Fruit fly (Drosophila melanogaster) whole organism, embryonic: ENCODE results near the gene Muted.

ENCODE experiments used
- CG11093 ChIP-seq: fragments of 200-800 bp; sonication (Bioruptor generic); IDR thresholded peaks from 3 replicates; pipeline ENCODE4 v1.3.6; 2022; ENCODE audit warnings: missing biosample characterization, missing genetic modification characterization
- CG13894 ChIP-seq: fragments of 200-800 bp; sonication (Bioruptor generic); optimal IDR thresholded peaks from 3 replicates; lab custom pipeline; 2018; ENCODE audit warnings: missing biosample characterization, mild to moderate bottlenecking, missing genetic modification characterization, moderate library complexity
- Sry-β ChIP-seq: fragments of 200-800 bp; sonication (Bioruptor generic); optimal IDR thresholded peaks from 2 replicates; lab custom pipeline; 2018; ENCODE audit warnings: missing biosample characterization, mild to moderate bottlenecking, missing genetic modification characterization, moderate library complexity
- nerfin-1 ChIP-seq: fragments of 200-800 bp; sonication (Bioruptor generic); optimal IDR thresholded peaks from 3 replicates; lab custom pipeline; 2019; ENCODE audit warnings: missing biosample characterization, mild to moderate bottlenecking, missing genetic modification characterization, moderate library complexity

DNA sequence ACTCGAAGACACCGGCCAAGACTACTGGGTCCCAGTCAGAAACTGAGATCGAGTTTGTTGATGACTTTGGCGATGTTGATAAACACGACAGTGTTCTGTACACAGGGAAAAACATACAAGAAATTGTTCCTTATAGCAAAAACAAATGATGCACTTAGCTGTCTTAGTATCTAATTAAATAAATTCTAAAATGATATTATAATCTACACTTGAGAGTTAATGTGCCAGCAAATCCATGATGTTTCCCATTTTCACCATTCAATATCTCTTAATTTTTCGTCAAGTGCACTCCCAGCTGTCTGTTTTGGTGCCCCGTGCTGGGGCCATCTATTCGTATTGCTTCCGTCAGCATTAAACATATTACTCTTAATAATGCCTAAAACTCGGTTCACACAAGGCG is 37.8 kb downstream of the Muted start:
- TF ChIP-seq CG13894 (tag; lab: Kevin White, UChicago) (no peak), CG11093 (GFP tag; lab: Robert Waterston, UW) (no peak), nerfin-1 (tag; lab: Kevin White, UChicago) (no peak), Sry-β (GFP tag; lab: Kevin White, UChicago) (no peak)
